Fruit fly (Drosophila melanogaster): ENCODE results near the gene nmo.

- TF ChIP-seq Blimp-1 (GFP tag; optimal IDR thresholded peaks at IDR 0.05) (no peak), CG3032 (tag; optimal IDR thresholded peaks at IDR 0.05) (no peak), CG11902 (GFP tag; optimal IDR thresholded peaks at IDR 0.05) (no peak), dac (GFP tag; optimal IDR thresholded peaks at IDR 0.05) (no peak)
Measured at dm6 chr3L:7958590-7959180, 20.2 kb upstream of the nmo start.

All from whole organism, prepupa.